Fruit fly (Drosophila melanogaster): ENCODE measurements around the gene Cdk12.

Cdk12 gene

dm6 chr3L:21496865-21497634 lies 19.1 kb upstream of the Cdk12 start, which contains the start of gene Hr78 (continued):
- TF ChIP-seq CG14860 (GFP tag; IDR thresholded peaks at IDR 0.05; ENCODE audit: partially characterized antibody) = no peak
- peak; percentile 51 for TF ChIP-seq tin (GFP tag; optimal IDR thresholded peaks at IDR 0.05)
- peak; percentile 72 for TF ChIP-seq CG10543 (GFP tag; optimal IDR thresholded peaks at IDR 0.05)
- TF ChIP-seq CG6689 (GFP tag; IDR thresholded peaks at IDR 0.05) = peak; percentile 82
- 0 out of 3 replicates have a peak, but pooled peaks have one; percentile 48 for TF ChIP-seq gce (GFP tag; IDR thresholded peaks at IDR 0.05)
- TF ChIP-seq otp (GFP tag; IDR thresholded peaks at IDR 0.05) = peak; percentile 46; the same call in 1 of the 3 replicates
- no peak for TF ChIP-seq fd102C (GFP tag; optimal IDR thresholded peaks at IDR 0.05)
- TF ChIP-seq CG13296 (GFP tag; optimal IDR thresholded peaks at IDR 0.05) = peak; percentile 92
- TF ChIP-seq Scr (GFP tag; IDR thresholded peaks at IDR 0.05; ENCODE audit: partially characterized antibody) = 0 out of 2 replicates have a peak, but pooled peaks have one; percentile 12
- TF ChIP-seq Asciz (GFP tag; optimal IDR thresholded peaks at IDR 0.05) = peak; percentile 86
- peak; percentile 15 for TF ChIP-seq CG34376 (GFP tag; optimal IDR thresholded peaks at IDR 0.05)
- peak; percentile 88 for TF ChIP-seq CG6854 (GFP tag; optimal IDR thresholded peaks at IDR 0.05)
- TF ChIP-seq CG6683 (GFP tag; optimal IDR thresholded peaks at IDR 0.05) = peak; percentile 71
- TF ChIP-seq CG15696 (tag; optimal IDR thresholded peaks at IDR 0.05) = peak; percentile 62
- TF ChIP-seq Hsf (GFP tag; optimal IDR thresholded peaks at IDR 0.05) = peak; percentile 14
- peak; percentile 24 for TF ChIP-seq CG3065 (GFP tag; optimal IDR thresholded peaks at IDR 0.05)
- TF ChIP-seq CG31224 (GFP tag; IDR thresholded peaks at IDR 0.05) = peak; percentile 45
- peak; percentile 87 for TF ChIP-seq odd (GFP tag; optimal IDR thresholded peaks at IDR 0.05)
- TF ChIP-seq CG18619 (GFP tag; optimal IDR thresholded peaks at IDR 0.05) = peak; percentile 74
- peak; percentile 70 for TF ChIP-seq croc (GFP tag; conservative IDR thresholded peaks at IDR 0.05)
- no peak for TF ChIP-seq z (GFP tag; IDR thresholded peaks at IDR 0.05)
- peak; percentile 81 for TF ChIP-seq CG17385 (GFP tag; optimal IDR thresholded peaks at IDR 0.05)
- TF ChIP-seq CG12391 (tag; optimal IDR thresholded peaks at IDR 0.05) = peak; percentile 88
- no peak for TF ChIP-seq fu2 (GFP tag; optimal IDR thresholded peaks at IDR 0.05)
- peak; percentile 94 for TF ChIP-seq CG2678 (tag; optimal IDR thresholded peaks at IDR 0.05)
- TF ChIP-seq ci (GFP tag; IDR thresholded peaks at IDR 0.05) = peak; percentile 80; the same call in 2 of the 3 replicates
- no peak for TF ChIP-seq her (GFP tag; optimal IDR thresholded peaks at IDR 0.05)
- no peak for TF ChIP-seq dan (GFP tag; IDR thresholded peaks at IDR 0.05)
- TF ChIP-seq CG31365 (tag; optimal IDR thresholded peaks at IDR 0.05) = no peak
- no peak; the same call in 1 of the 2 replicates for TF ChIP-seq CG13287 (GFP tag; IDR thresholded peaks at IDR 0.05; ENCODE audit: partially characterized antibody)
- TF ChIP-seq Hr51 (GFP tag; optimal IDR thresholded peaks at IDR 0.05) = peak in 1 of 2 experiments; percentile 92
- TF ChIP-seq CG42726 (GFP tag; IDR thresholded peaks at IDR 0.05; ENCODE audit: partially characterized antibody) = peak; percentile 46; the same call in 1 of the 2 replicates
- TF ChIP-seq repo (GFP tag; optimal IDR thresholded peaks at IDR 0.05) = no peak
- peak; percentile 74 for TF ChIP-seq CG15601 (tag; optimal IDR thresholded peaks at IDR 0.05)
- TF ChIP-seq CG14667 (GFP tag; IDR thresholded peaks at IDR 0.05) = no peak; the same call in 1 of the 2 replicates
- TF ChIP-seq CG7786 (GFP tag; optimal IDR thresholded peaks at IDR 0.05) = peak; percentile 25
- no peak for TF ChIP-seq CG17802 (tag; optimal IDR thresholded peaks at IDR 0.05)
- TF ChIP-seq CG31388 (GFP tag; optimal IDR thresholded peaks at IDR 0.05) = peak; percentile 14
- no peak for TF ChIP-seq MTF-1 (GFP tag; optimal IDR thresholded peaks at IDR 0.05; ENCODE audit: borderline replicate concordance)
- no peak for TF ChIP-seq fru (optimal IDR thresholded peaks at IDR 0.05)
- TF ChIP-seq CG3163 (GFP tag; optimal IDR thresholded peaks at IDR 0.05) = no peak
- peak; percentile 91 for TF ChIP-seq scrt (GFP tag; optimal IDR thresholded peaks at IDR 0.05)
- TF ChIP-seq C15 (GFP tag; IDR thresholded peaks at IDR 0.05) = no peak
- TF ChIP-seq CG2199 (GFP tag; IDR thresholded peaks at IDR 0.05) = no peak
- no peak; the same call in 1 of the 2 replicates for TF ChIP-seq CG14441 (GFP tag; IDR thresholded peaks at IDR 0.05)
- TF ChIP-seq ems (GFP tag; optimal IDR thresholded peaks at IDR 0.05) = no peak
- no peak for TF ChIP-seq CTCF (GFP tag; optimal IDR thresholded peaks at IDR 0.05)
- no peak for TF ChIP-seq mirr (GFP tag; optimal IDR thresholded peaks at IDR 0.05)
- no peak for TF ChIP-seq ash1 (GFP tag; optimal IDR thresholded peaks at IDR 0.05)

Measured in whole organism, embryonic.